Worm (Caenorhabditis elegans): ENCODE results near the gene C36C5.4.

ce11 chrV:3200323-3200722 is 34.0 kb downstream of the C36C5.4 start, which contains the start of gene K08D9.4:
- no peak for TF ChIP-seq sox-2 (GFP tag; IDR thresholded peaks at IDR 0.05)
- TF ChIP-seq nhr-232 (tag; optimal IDR thresholded peaks at IDR 0.05), result no peak
- TF ChIP-seq ama-1 (optimal IDR thresholded peaks at IDR 0.05), result no peak
- no peak for TF ChIP-seq fkh-10 (GFP tag; optimal IDR thresholded peaks at IDR 0.05)
- TF ChIP-seq syd-9 (tag; optimal IDR thresholded peaks at IDR 0.05), result no peak
- no peak for TF ChIP-seq rnt-1 (tag; optimal IDR thresholded peaks at IDR 0.05)
- TF ChIP-seq pqm-1 (tag; optimal IDR thresholded peaks at IDR 0.05), result no peak
- no peak for TF ChIP-seq unc-42 (tag; optimal IDR thresholded peaks at IDR 0.05)
- no peak for TF ChIP-seq ceh-14 (tag; optimal IDR thresholded peaks at IDR 0.05)

All from whole organism, late embryonic.